Fruit fly (Drosophila melanogaster): ENCODE results near the gene mth.

DNA sequence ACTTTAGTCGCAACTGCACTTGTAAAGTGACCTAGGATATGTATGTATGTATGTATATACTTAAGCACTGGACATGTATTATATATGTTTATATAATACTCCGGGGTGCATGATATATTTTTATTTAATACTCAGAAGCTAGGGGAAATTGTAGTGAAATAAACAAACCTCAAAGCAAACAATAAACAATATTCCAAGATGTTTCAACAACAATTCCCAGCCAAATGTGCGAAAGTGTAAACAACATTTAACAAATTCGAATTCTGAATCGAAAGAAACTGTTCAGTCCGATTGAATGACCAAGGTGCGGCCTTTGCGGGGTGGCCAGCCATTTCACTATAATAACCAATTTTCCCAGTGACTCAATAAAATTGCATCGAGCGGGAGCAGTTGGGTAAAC is 6.6 kb downstream of the mth start:
- TF ChIP-seq insv (optimal IDR thresholded peaks at IDR 0.05) (no peak), Sin3A (optimal IDR thresholded peaks at IDR 0.05) (no peak), psq (optimal IDR thresholded peaks at IDR 0.05) (no peak), Myc (optimal IDR thresholded peaks at IDR 0.05) (no peak), ttk (optimal IDR thresholded peaks at IDR 0.05) (no peak)

Measured in Kc167 (cell line).